Worm (Caenorhabditis elegans) whole organism, L3 larva: ENCODE measurements around the gene dyf-6.
A peak's percentile ranks its signal among the peaks of the same experiment; 100 is the strongest.

Source experiments
- R02D3.7 ChIP-seq: fragments of 150-350 bp; optimal IDR thresholded peaks from 2 replicates; lab custom pipeline; 2014; ENCODE audit warnings: missing biosample characterization, missing genetic modification characterization
- ZK546.5 ChIP-seq: sonication (generic microtip); optimal IDR thresholded peaks from 2 replicates; lab custom pipeline; 2017; ENCODE audit warnings: missing biosample characterization, missing genetic modification characterization
- aly-2 ChIP-seq: fragments of 150-350 bp; optimal IDR thresholded peaks from 2 replicates; lab custom pipeline; 2014; ENCODE audit warnings: missing biosample characterization, missing genetic modification characterization
- ama-1 ChIP-seq: fragments of 150-350 bp; optimal IDR thresholded peaks from 2 replicates; lab custom pipeline; 2018
- ceh-16 ChIP-seq: sonication (generic microtip); optimal IDR thresholded peaks from 2 replicates; lab custom pipeline; 2017; ENCODE audit warnings: missing biosample characterization, missing genetic modification characterization
- ceh-28 ChIP-seq: fragments of 150-350 bp; optimal IDR thresholded peaks from 2 replicates; lab custom pipeline; 2014; ENCODE audit warnings: missing biosample characterization, missing genetic modification reagents, missing genetic modification characterization
- ceh-82 ChIP-seq: fragments of 150-350 bp; optimal IDR thresholded peaks from 2 replicates; lab custom pipeline; 2014; ENCODE audit warnings: missing biosample characterization, missing genetic modification characterization
- ceh-9 ChIP-seq: sonication (generic microtip); optimal IDR thresholded peaks from 2 replicates; lab custom pipeline; 2018; ENCODE audit warnings: missing biosample characterization, missing genetic modification characterization
- daf-12 ChIP-seq: fragments of 150-350 bp; optimal IDR thresholded peaks from 2 replicates; lab custom pipeline; 2014; ENCODE audit warnings: missing biosample characterization, missing genetic modification reagents, missing genetic modification characterization
- egl-27 ChIP-seq: sonication (generic microtip); optimal IDR thresholded peaks from 4 replicates; lab custom pipeline; 2017; ENCODE audit warnings: missing biosample characterization, missing genetic modification reagents, missing genetic modification characterization
- egl-5 ChIP-seq: fragments of 150-350 bp; optimal IDR thresholded peaks from 2 replicates; lab custom pipeline; 2017; ENCODE audit warnings: missing biosample characterization, missing genetic modification reagents, missing genetic modification characterization, inconsistent platforms
- elt-1 ChIP-seq: fragments of 150-350 bp; optimal IDR thresholded peaks from 2 replicates; lab custom pipeline; 2014; ENCODE audit warnings: missing biosample characterization, missing genetic modification characterization
- elt-2 ChIP-seq: sonication (generic microtip); optimal IDR thresholded peaks from 2 replicates; lab custom pipeline; 2016; ENCODE audit warnings: missing genetic modification reagents, mild to moderate bottlenecking, missing genetic modification characterization, missing compliant biosample characterization
- elt-3 ChIP-seq, 3 experiments: fragments of 150-350 bp in 1 of 3; sonication (generic microtip) in 2 of 3; optimal IDR thresholded peaks; 2 replicates in 2 of 3; 4 replicates in 1 of 3; lab custom pipeline; 2014 to 2017; ENCODE audit warnings: missing biosample characterization in 3 of 3, missing genetic modification characterization in 3 of 3
- eor-1 ChIP-seq, 2 experiments: fragments of 150-350 bp; optimal IDR thresholded peaks; 2 replicates each; lab custom pipeline; 2014 to 2018; ENCODE audit warnings: missing biosample characterization in 2 of 2, missing genetic modification characterization in 2 of 2
- fkh-10 ChIP-seq: sonication (generic microtip); optimal IDR thresholded peaks from 2 replicates; lab custom pipeline; 2017; ENCODE audit warnings: missing biosample characterization, missing genetic modification reagents, missing genetic modification characterization
- fkh-2 ChIP-seq: fragments of 150-350 bp; optimal IDR thresholded peaks from 2 replicates; lab custom pipeline; 2014; ENCODE audit warnings: missing biosample characterization, missing genetic modification reagents, missing genetic modification characterization
- fos-1 ChIP-seq: fragments of 150-350 bp; optimal IDR thresholded peaks from 2 replicates; lab custom pipeline; 2014; ENCODE audit warnings: missing biosample characterization, missing genetic modification characterization
- hmg-11 ChIP-seq: sonication (generic microtip); optimal IDR thresholded peaks from 2 replicates; lab custom pipeline; 2016; ENCODE audit warnings: missing genetic modification characterization, missing compliant biosample characterization
- jun-1 ChIP-seq: fragments of 150-350 bp; optimal IDR thresholded peaks from 2 replicates; lab custom pipeline; 2014; ENCODE audit warnings: missing biosample characterization, missing genetic modification reagents, missing genetic modification characterization
- lin-15B ChIP-seq: fragments of 150-350 bp; optimal IDR thresholded peaks from 2 replicates; lab custom pipeline; 2014; ENCODE audit warnings: missing biosample characterization, missing genetic modification characterization
- lin-39 ChIP-seq: fragments of 150-350 bp; optimal IDR thresholded peaks from 2 replicates; lab custom pipeline; 2018; ENCODE audit warnings: missing biosample characterization, missing genetic modification reagents, missing genetic modification characterization
- lsy-12 ChIP-seq: sonication (generic microtip); optimal IDR thresholded peaks from 2 replicates; lab custom pipeline; 2016; ENCODE audit warnings: mild to moderate bottlenecking, missing genetic modification characterization, missing compliant biosample characterization
- mdl-1 ChIP-seq: fragments of 150-350 bp; optimal IDR thresholded peaks from 2 replicates; lab custom pipeline; 2014; ENCODE audit warnings: missing biosample characterization, missing genetic modification characterization
- mml-1 ChIP-seq: fragments of 150-350 bp; sonication (generic microtip); optimal IDR thresholded peaks from 3 replicates; lab custom pipeline; 2014; ENCODE audit warnings: missing biosample characterization, missing genetic modification characterization
- nfya-1 ChIP-seq: sonication (generic microtip); optimal IDR thresholded peaks from 2 replicates; lab custom pipeline; 2017; ENCODE audit warnings: missing genetic modification characterization, mild to moderate bottlenecking, missing compliant biosample characterization, antibody characterized with exemption, moderate library complexity; ENCODE audit not compliant: insufficient read depth
- nhr-11 ChIP-seq: fragments of 150-350 bp; optimal IDR thresholded peaks from 2 replicates; lab custom pipeline; 2014; ENCODE audit warnings: missing biosample characterization, missing genetic modification characterization
- nhr-12 ChIP-seq: fragments of 150-350 bp; optimal IDR thresholded peaks from 2 replicates; lab custom pipeline; 2014; ENCODE audit warnings: missing biosample characterization, missing genetic modification characterization
- nhr-23 ChIP-seq: fragments of 150-350 bp; optimal IDR thresholded peaks from 2 replicates; lab custom pipeline; 2014; ENCODE audit warnings: missing biosample characterization, missing genetic modification reagents, missing genetic modification characterization
- nhr-237 ChIP-seq: fragments of 150-350 bp; optimal IDR thresholded peaks from 2 replicates; lab custom pipeline; 2014; ENCODE audit warnings: missing biosample characterization, missing genetic modification characterization
- nhr-25 ChIP-seq: sonication (generic microtip); optimal IDR thresholded peaks from 2 replicates; lab custom pipeline; 2017; ENCODE audit warnings: missing biosample characterization, missing genetic modification characterization
- nhr-28 ChIP-seq: fragments of 150-350 bp; optimal IDR thresholded peaks from 2 replicates; lab custom pipeline; 2014; ENCODE audit warnings: missing biosample characterization, missing genetic modification characterization
- nhr-43 ChIP-seq: sonication (generic microtip); optimal IDR thresholded peaks from 2 replicates; lab custom pipeline; 2016; ENCODE audit warnings: mild to moderate bottlenecking, missing genetic modification characterization, missing compliant biosample characterization; ENCODE audit not compliant: poor library complexity, severe bottlenecking
- nhr-67 ChIP-seq: fragments of 150-350 bp; optimal IDR thresholded peaks from 2 replicates; lab custom pipeline; 2014; ENCODE audit warnings: missing biosample characterization, missing genetic modification characterization
- nhr-76 ChIP-seq: fragments of 150-350 bp; sonication (generic microtip); optimal IDR thresholded peaks from 5 replicates; lab custom pipeline; 2014; ENCODE audit warnings: missing biosample characterization, missing genetic modification characterization
- nhr-77 ChIP-seq: fragments of 150-350 bp; optimal IDR thresholded peaks from 2 replicates; lab custom pipeline; 2014; ENCODE audit warnings: missing biosample characterization, missing genetic modification characterization
- pha-4 ChIP-seq: fragments of 150-350 bp; optimal IDR thresholded peaks from 2 replicates; lab custom pipeline; 2014; ENCODE audit warnings: missing biosample characterization, missing genetic modification reagents, missing genetic modification characterization
- pqm-1 ChIP-seq: fragments of 150-350 bp; optimal IDR thresholded peaks from 2 replicates; lab custom pipeline; 2017; ENCODE audit warnings: missing biosample characterization, missing genetic modification characterization, inconsistent platforms
- sea-2 ChIP-seq: fragments of 150-350 bp; sonication (generic microtip); optimal IDR thresholded peaks from 4 replicates; lab custom pipeline; 2014; ENCODE audit warnings: missing biosample characterization, missing genetic modification reagents, missing genetic modification characterization
- skn-1 ChIP-seq: fragments of 150-350 bp; optimal IDR thresholded peaks from 2 replicates; lab custom pipeline; 2014; ENCODE audit warnings: missing biosample characterization, missing genetic modification characterization
- snpc-4 ChIP-seq: fragments of 150-350 bp; optimal IDR thresholded peaks from 2 replicates; lab custom pipeline; 2014; ENCODE audit warnings: missing biosample characterization, missing genetic modification characterization
- tbx-2 ChIP-seq: sonication (generic microtip); optimal IDR thresholded peaks from 2 replicates; lab custom pipeline; 2016; ENCODE audit warnings: mild to moderate bottlenecking, missing genetic modification characterization, missing compliant biosample characterization
- unc-39 ChIP-seq: sonication (generic microtip); optimal IDR thresholded peaks from 4 replicates; lab custom pipeline; 2017; ENCODE audit warnings: missing biosample characterization, missing genetic modification characterization
- unc-62 ChIP-seq: fragments of 150-350 bp; sonication (generic microtip); optimal IDR thresholded peaks from 4 replicates; lab custom pipeline; 2014; ENCODE audit warnings: missing biosample characterization, missing genetic modification reagents, missing genetic modification characterization
- zag-1 ChIP-seq: fragments of 150-350 bp; optimal IDR thresholded peaks from 2 replicates; lab custom pipeline; 2014; ENCODE audit warnings: missing biosample characterization, missing genetic modification characterization
- ztf-11 ChIP-seq: fragments of 150-350 bp; optimal IDR thresholded peaks from 2 replicates; lab custom pipeline; 2014; ENCODE audit warnings: missing biosample characterization, missing genetic modification characterization
- ztf-4 ChIP-seq: fragments of 150-350 bp; optimal IDR thresholded peaks from 2 replicates; lab custom pipeline; 2014; ENCODE audit warnings: missing biosample characterization, missing genetic modification characterization

dyf-6 gene

ce11 chrX:10386408-10386807 lies at the start of gene dyf-6:
TSS of gene dyf-6 (minus strand) at chrX:10386508.
- TF ChIP-seq fkh-2 (tag; lab: Kevin White, UChicago) (no peak), sea-2 (no peak), nhr-12 (no peak), zag-1 (tag; lab: Kevin White, UChicago) (no peak)
- TF ChIP-seq, all 47 proteins: peak for 0

- no peak for TF ChIP-seq ZK546.5
- no peak for TF ChIP-seq egl-27
- peak; percentile 26 for TF ChIP-seq pha-4 (tag; lab: Kevin White, UChicago)
- no peak for TF ChIP-seq fkh-2 (tag; lab: Kevin White, UChicago)
- TF ChIP-seq lsy-12 (tag; lab: Kevin White, UChicago), result no peak
- TF ChIP-seq snpc-4, result peak; percentile 30
- TF ChIP-seq tbx-2 (tag; lab: Kevin White, UChicago), result peak; percentile 82
- no peak for TF ChIP-seq aly-2 (tag; lab: Kevin White, UChicago)
- no peak for TF ChIP-seq mml-1
- TF ChIP-seq eor-1 (tag; optimal IDR thresholded peaks at IDR 0.05; lab: Kevin White, UChicago), result no peak
- TF ChIP-seq R02D3.7 (tag; lab: Kevin White, UChicago), result peak; percentile 4
- peak; percentile 23 for TF ChIP-seq unc-62 (GFP tag; lab: Kevin White, UChicago)
- TF ChIP-seq skn-1 (tag; lab: Kevin White, UChicago), result no peak
- no peak for TF ChIP-seq ceh-16 (tag; lab: Kevin White, UChicago)
- TF ChIP-seq nfya-1 (tag; lab: Kevin White, UChicago), result peak; percentile 86
- TF ChIP-seq ceh-82 (tag; lab: Kevin White, UChicago), result peak; percentile 56
- TF ChIP-seq nhr-77 (tag; lab: Kevin White, UChicago), result no peak
- TF ChIP-seq nhr-237 (tag; lab: Kevin White, UChicago), result no peak
- TF ChIP-seq jun-1 (tag; lab: Kevin White, UChicago), result no peak
- no peak for TF ChIP-seq ztf-11 (tag; lab: Kevin White, UChicago)
- no peak for TF ChIP-seq nhr-12
- no peak for TF ChIP-seq nhr-43 (tag; lab: Kevin White, UChicago)
- TF ChIP-seq fos-1 (tag; lab: Kevin White, UChicago), result no peak
- no peak for TF ChIP-seq nhr-76 (tag; lab: Kevin White, UChicago)
- no peak for TF ChIP-seq nhr-23
- peak; percentile 94 for TF ChIP-seq lin-39 (tag; lab: Kevin White, UChicago)
- TF ChIP-seq nhr-25 (tag; lab: Kevin White, UChicago), result no peak
- no peak for TF ChIP-seq elt-2 (tag; lab: Kevin White, UChicago)
- no peak for TF ChIP-seq unc-39 (tag; lab: Kevin White, UChicago)
- no peak for TF ChIP-seq ama-1 (lab: Kevin White, UChicago)
- peak; percentile 63 for TF ChIP-seq ceh-28 (tag; lab: Kevin White, UChicago)
- TF ChIP-seq nhr-28, result no peak
- TF ChIP-seq egl-5 (tag; lab: Kevin White, UChicago), result peak; percentile 72
- TF ChIP-seq pqm-1, result no peak
- no peak for TF ChIP-seq nhr-67 (tag; lab: Kevin White, UChicago)
- TF ChIP-seq mdl-1 (tag; lab: Kevin White, UChicago), result peak; percentile 58
- TF ChIP-seq daf-12 (tag; lab: Kevin White, UChicago), result no peak
- no peak for TF ChIP-seq ceh-9 (tag; lab: Kevin White, UChicago)
- TF ChIP-seq hmg-11 (tag; lab: Kevin White, UChicago), result peak; percentile 81
- no peak for TF ChIP-seq elt-1 (tag; lab: Kevin White, UChicago)
- TF ChIP-seq elt-3 (tag; optimal IDR thresholded peaks at IDR 0.05; lab: Kevin White, UChicago), result no peak
- TF ChIP-seq ztf-4, result no peak
- TF ChIP-seq lin-15B, result peak; percentile 40
- peak; percentile 97 for TF ChIP-seq fkh-10 (GFP tag; lab: Kevin White, UChicago)
- TF ChIP-seq nhr-11 (tag; lab: Kevin White, UChicago), result peak; percentile 83
- TF ChIP-seq zag-1 (tag; lab: Kevin White, UChicago), result peak; percentile 79
- TF ChIP-seq sea-2, result no peak
- TF ChIP-seq, all 47 proteins: peak for 16
Observed at ce11 chrX:10435492-10435939, 49.2 kb upstream of the dyf-6 start.
